Worm (Caenorhabditis elegans): ENCODE measurements around the gene F09B12.5.

DNA sequence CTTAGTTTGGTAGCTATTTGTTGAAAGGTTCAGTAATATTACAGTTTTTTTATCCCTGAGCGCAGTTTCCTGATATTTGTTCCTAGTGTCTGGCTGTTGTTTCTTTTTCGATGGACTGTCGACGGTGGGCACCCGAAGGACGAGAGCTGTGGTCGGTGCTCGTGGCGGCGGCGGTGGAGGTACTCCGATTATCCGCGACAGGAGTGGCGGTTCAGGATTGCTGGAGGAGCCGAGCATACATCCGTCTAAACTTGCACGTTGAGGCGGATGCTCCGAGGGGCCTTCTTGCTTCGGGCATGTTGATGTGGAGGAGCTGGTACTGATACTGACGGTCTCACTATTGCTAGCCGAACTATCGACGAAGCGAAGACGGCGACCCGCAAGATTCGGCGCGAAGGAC is 42.8 kb downstream of the F09B12.5 start:
- TF ChIP-seq daf-12 (tag; optimal IDR thresholded peaks at IDR 0.05) (no peak), F49E8.2 (tag; optimal IDR thresholded peaks at IDR 0.05; ENCODE audit: borderline replicate concordance) (no peak)
